Fruit fly (Drosophila melanogaster) whole organism, embryonic: Measurements from ENCODE around the gene CG12768.
A peak's percentile ranks its signal among the peaks of the same experiment; 100 is the strongest.

Experiments used
- Aef1 ChIP-seq: fragments of 200-800 bp; sonication (Bioruptor generic); IDR thresholded peaks from 3 replicates; pipeline ENCODE4 v1.3.6; 2022; ENCODE audit warnings: missing biosample characterization, missing genetic modification characterization
- Atf-2 ChIP-seq: fragments of 200-800 bp; sonication (Bioruptor generic); optimal IDR thresholded peaks from 2 replicates; lab custom pipeline; 2016; ENCODE audit warnings: missing biosample characterization, missing genetic modification characterization
- CG10267 ChIP-seq: fragments of 200-800 bp; sonication (Bioruptor generic); optimal IDR thresholded peaks from 2 replicates; lab custom pipeline; 2018; ENCODE audit warnings: missing biosample characterization, mild to moderate bottlenecking, missing genetic modification characterization, moderate library complexity
- CG10321 ChIP-seq: fragments of 200-800 bp; sonication (Bioruptor generic); IDR thresholded peaks from 2 replicates; pipeline ENCODE4 v1.3.6; 2022; ENCODE audit warnings: missing biosample characterization, missing genetic modification characterization
- CG10565 ChIP-seq: fragments of 200-800 bp; sonication (Bioruptor generic); optimal IDR thresholded peaks from 3 replicates; lab custom pipeline; 2016; ENCODE audit warnings: missing biosample characterization, mild to moderate bottlenecking, missing genetic modification characterization
- CG10654 ChIP-seq: fragments of 200-800 bp; sonication (Bioruptor generic); optimal IDR thresholded peaks from 2 replicates; lab custom pipeline; 2016; ENCODE audit warnings: missing biosample characterization, missing genetic modification characterization
- CG12942 ChIP-seq: fragments of 200-800 bp; sonication (Bioruptor generic); optimal IDR thresholded peaks from 3 replicates; lab custom pipeline; 2016; ENCODE audit warnings: missing biosample characterization, missing genetic modification characterization
- CG13424 ChIP-seq: fragments of 200-800 bp; sonication (Bioruptor generic); optimal IDR thresholded peaks from 2 replicates; lab custom pipeline; 2019; ENCODE audit warnings: missing biosample characterization, mild to moderate bottlenecking, missing genetic modification characterization, moderate library complexity
- CG14710 ChIP-seq: fragments of 200-800 bp; sonication (Bioruptor generic); optimal IDR thresholded peaks from 3 replicates; lab custom pipeline; 2019; ENCODE audit warnings: missing biosample characterization, mild to moderate bottlenecking, missing genetic modification characterization, moderate library complexity
- CG15269 ChIP-seq: fragments of 200-800 bp; sonication (Bioruptor generic); optimal IDR thresholded peaks from 2 replicates; lab custom pipeline; 2018; ENCODE audit warnings: missing biosample characterization, mild to moderate bottlenecking, missing genetic modification characterization, moderate library complexity
- CG17186 ChIP-seq: fragments of 200-800 bp; sonication (Bioruptor generic); optimal IDR thresholded peaks from 3 replicates; lab custom pipeline; 2017; ENCODE audit warnings: missing biosample characterization, missing genetic modification reagents, missing genetic modification characterization
- CG17328 ChIP-seq: fragments of 200-800 bp; sonication (Bioruptor generic); IDR thresholded peaks from 2 replicates; pipeline ENCODE4 v1.3.6; 2022; ENCODE audit warnings: missing biosample characterization, missing genetic modification characterization
- CG2712 ChIP-seq: fragments of 200-800 bp; optimal IDR thresholded peaks from 3 replicates; lab custom pipeline; 2019; ENCODE audit warnings: missing biosample characterization, mild to moderate bottlenecking, missing genetic modification characterization, moderate library complexity
- CG2875 ChIP-seq: fragments of 200-800 bp; sonication (Bioruptor generic); optimal IDR thresholded peaks from 2 replicates; lab custom pipeline; 2017; ENCODE audit warnings: missing biosample characterization, mild to moderate bottlenecking, missing genetic modification characterization, missing genetic modification reagents
- CG3065 ChIP-seq: fragments of 200-800 bp; sonication (Bioruptor generic); optimal IDR thresholded peaks from 2 replicates; lab custom pipeline; 2016; ENCODE audit warnings: missing biosample characterization, missing genetic modification characterization
- CG3726 ChIP-seq: fragments of 200-800 bp; sonication (Bioruptor generic); IDR thresholded peaks from 3 replicates; pipeline ENCODE4, ENCODE4 v1.3.6; 2022; ENCODE audit warnings: missing biosample characterization, missing genetic modification characterization
- CG4360 ChIP-seq: fragments of 200-800 bp; sonication (Bioruptor generic); IDR thresholded peaks from 2 replicates; pipeline ENCODE4 v1.3.6; 2022; ENCODE audit warnings: missing biosample characterization, missing genetic modification characterization
- CG4404 ChIP-seq: fragments of 200-800 bp; sonication (Bioruptor generic); IDR thresholded peaks from 2 replicates; pipeline ENCODE4 v1.3.6; 2022; ENCODE audit warnings: missing biosample characterization, missing genetic modification characterization
- CG5953 ChIP-seq: fragments of 200-800 bp; sonication (Bioruptor generic); IDR thresholded peaks from 2 replicates; pipeline ENCODE4 v1.3.6; 2022; ENCODE audit warnings: missing biosample characterization, missing genetic modification characterization
- CG7556 ChIP-seq: fragments of 200-800 bp; sonication (Bioruptor generic); optimal IDR thresholded peaks from 2 replicates; lab custom pipeline; 2017; ENCODE audit warnings: missing biosample characterization, mild to moderate bottlenecking, missing genetic modification characterization
- CG7928 ChIP-seq: fragments of 200-800 bp; sonication (Bioruptor generic); optimal IDR thresholded peaks from 2 replicates; lab custom pipeline; 2017; ENCODE audit warnings: missing biosample characterization, mild to moderate bottlenecking, missing genetic modification characterization
- CG7963 ChIP-seq: fragments of 200-800 bp; sonication (Bioruptor generic); IDR thresholded peaks from 3 replicates; pipeline ENCODE4 v1.3.6; 2022; ENCODE audit warnings: missing biosample characterization, missing genetic modification characterization; ENCODE audit not compliant: partially characterized antibody
- CG8944 ChIP-seq: fragments of 200-800 bp; sonication (Bioruptor generic); optimal IDR thresholded peaks from 3 replicates; lab custom pipeline; 2016; ENCODE audit warnings: missing biosample characterization, missing genetic modification characterization
- Doc3 ChIP-seq: fragments of 200-800 bp; sonication (Bioruptor generic); IDR thresholded peaks from 3 replicates; pipeline ENCODE4 v1.3.6; 2022; ENCODE audit warnings: missing biosample characterization, missing genetic modification characterization; ENCODE audit not compliant: partially characterized antibody
- Dref ChIP-seq: fragments of 200-800 bp; sonication (Bioruptor generic); IDR thresholded peaks from 2 replicates; pipeline ENCODE4 v1.3.6; 2022; ENCODE audit warnings: missing biosample characterization, missing genetic modification characterization
- ERR ChIP-seq: fragments of 200-800 bp; sonication (Bioruptor generic); optimal IDR thresholded peaks from 2 replicates; lab custom pipeline; 2016; ENCODE audit warnings: missing biosample characterization, missing genetic modification characterization
- HHEX ChIP-seq: fragments of 200-800 bp; sonication (Bioruptor generic); optimal IDR thresholded peaks from 3 replicates; lab custom pipeline; 2017; ENCODE audit warnings: missing biosample characterization, mild to moderate bottlenecking, missing genetic modification characterization, missing genetic modification reagents
- HLH3B ChIP-seq: fragments of 200-800 bp; sonication (Bioruptor generic); IDR thresholded peaks from 2 replicates; pipeline ENCODE4 v1.3.6; 2022; ENCODE audit warnings: missing biosample characterization, missing genetic modification characterization
- Hr3 ChIP-seq: fragments of 200-800 bp; sonication (Bioruptor generic); optimal IDR thresholded peaks from 3 replicates; lab custom pipeline; 2016; ENCODE audit warnings: missing biosample characterization, missing genetic modification characterization
- Meics ChIP-seq: fragments of 200-800 bp; sonication (Bioruptor generic); optimal IDR thresholded peaks from 2 replicates; lab custom pipeline; 2017; ENCODE audit warnings: missing biosample characterization, mild to moderate bottlenecking, missing genetic modification characterization
- Myb ChIP-seq: fragments of 200-800 bp; sonication (Bioruptor generic); optimal IDR thresholded peaks from 2 replicates; lab custom pipeline; 2016; ENCODE audit warnings: missing biosample characterization, missing genetic modification characterization
- NC2α ChIP-seq: fragments of 200-800 bp; sonication (Bioruptor generic); optimal IDR thresholded peaks from 2 replicates; lab custom pipeline; 2016; ENCODE audit warnings: missing biosample characterization, missing genetic modification characterization
- Nf-YB ChIP-seq: fragments of 200-800 bp; sonication (Bioruptor generic); optimal IDR thresholded peaks from 3 replicates; lab custom pipeline; 2019; ENCODE audit warnings: missing biosample characterization, mild to moderate bottlenecking, missing genetic modification characterization, moderate library complexity
- Stat92E ChIP-seq, 3 experiments: fragments of >200 bp in 2 of 3; fragments of 200-800 bp in 1 of 3; sonication (Bioruptor generic) in 1 of 3; optimal IDR thresholded peaks; 2 replicates each; lab custom pipeline; 2017 to 2019; ENCODE audit warnings: missing biosample characterization in 3 of 3, missing genetic modification characterization in 3 of 3, mild to moderate bottlenecking in 1 of 3, moderate library complexity in 1 of 3
- Usf ChIP-seq: fragments of 200-800 bp; sonication (Bioruptor generic); optimal IDR thresholded peaks from 2 replicates; lab custom pipeline; 2017; ENCODE audit warnings: missing genotype, missing biosample characterization, missing genetic modification characterization
- Xbp1 ChIP-seq: fragments of 200-800 bp; sonication (Bioruptor generic); optimal IDR thresholded peaks from 3 replicates; lab custom pipeline; 2016; ENCODE audit warnings: missing biosample characterization, mild to moderate bottlenecking, missing genetic modification characterization
- YL-1 ChIP-seq: fragments of 200-800 bp; sonication (Bioruptor generic); optimal IDR thresholded peaks from 3 replicates; lab custom pipeline; 2017; ENCODE audit warnings: missing biosample characterization, mild to moderate bottlenecking, missing genetic modification characterization
- abd-A ChIP-seq: fragments of 200-800 bp; sonication (Bioruptor generic); optimal IDR thresholded peaks from 3 replicates; lab custom pipeline; 2019; ENCODE audit warnings: missing biosample characterization, mild to moderate bottlenecking, missing genetic modification characterization, moderate library complexity
- ac ChIP-seq: fragments of 200-800 bp; sonication (Bioruptor generic); optimal IDR thresholded peaks from 3 replicates; lab custom pipeline; 2017; ENCODE audit warnings: missing biosample characterization, mild to moderate bottlenecking, missing genetic modification characterization
- ash1 ChIP-seq: fragments of 200-800 bp; sonication (Bioruptor generic); optimal IDR thresholded peaks from 2 replicates; lab custom pipeline; 2018; ENCODE audit warnings: missing biosample characterization, mild to moderate bottlenecking, missing genetic modification characterization
- bbx ChIP-seq: fragments of 200-800 bp; sonication (Bioruptor generic); IDR thresholded peaks from 2 replicates; pipeline ENCODE4 v1.3.6; 2022; ENCODE audit warnings: missing biosample characterization, missing genetic modification characterization; ENCODE audit not compliant: partially characterized antibody
- cg ChIP-seq: fragments of 200-800 bp; sonication (Bioruptor generic); optimal IDR thresholded peaks from 3 replicates; lab custom pipeline; 2019; ENCODE audit warnings: missing biosample characterization, mild to moderate bottlenecking, missing genetic modification characterization, moderate library complexity
- crp ChIP-seq, 2 experiments: fragments of 200-800 bp; sonication (Bioruptor generic); optimal IDR thresholded peaks; 2 replicates in 1 of 2; 3 replicates in 1 of 2; lab custom pipeline; 2017; ENCODE audit warnings: missing biosample characterization in 2 of 2, missing genetic modification characterization in 2 of 2, mild to moderate bottlenecking in 1 of 2, moderate library complexity in 1 of 2
- ftz-f1 ChIP-seq: fragments of 200-800 bp; sonication (Bioruptor generic); optimal IDR thresholded peaks from 2 replicates; lab custom pipeline; 2016; ENCODE audit warnings: missing biosample characterization, missing genetic modification characterization
- gem ChIP-seq: fragments of 200-800 bp; sonication (Bioruptor generic); optimal IDR thresholded peaks from 2 replicates; lab custom pipeline; 2019; ENCODE audit warnings: missing biosample characterization, mild to moderate bottlenecking, missing genetic modification characterization, moderate library complexity
- h ChIP-seq: fragments of >200 bp; optimal IDR thresholded peaks from 2 replicates; lab custom pipeline; 2017
- nerfin-2 ChIP-seq: fragments of 200-800 bp; sonication (Bioruptor generic); IDR thresholded peaks from 2 replicates; pipeline ENCODE4 v1.3.6; 2022; ENCODE audit warnings: missing biosample characterization, missing genetic modification characterization; ENCODE audit not compliant: partially characterized antibody
- pros ChIP-seq: fragments of 200-800 bp; sonication (Bioruptor generic); optimal IDR thresholded peaks from 3 replicates; lab custom pipeline; 2019; ENCODE audit warnings: missing biosample characterization, mild to moderate bottlenecking, missing genetic modification characterization, moderate library complexity
- pzg ChIP-seq: fragments of 200-800 bp; sonication (Bioruptor generic); optimal IDR thresholded peaks from 3 replicates; lab custom pipeline; 2018; ENCODE audit warnings: missing biosample characterization, mild to moderate bottlenecking, missing genetic modification characterization, moderate library complexity
- run ChIP-seq: fragments of 200-800 bp; sonication (Bioruptor generic); optimal IDR thresholded peaks from 3 replicates; lab custom pipeline; 2018; ENCODE audit warnings: missing biosample characterization, mild to moderate bottlenecking, missing genetic modification characterization
- tna ChIP-seq: fragments of 200-800 bp; sonication (Bioruptor generic); IDR thresholded peaks from 2 replicates; pipeline ENCODE4 v1.3.6; 2022; ENCODE audit warnings: missing biosample characterization, missing genetic modification characterization; ENCODE audit not compliant: partially characterized antibody
- wor ChIP-seq: fragments of 200-800 bp; sonication (Bioruptor generic); IDR thresholded peaks from 2 replicates; pipeline ENCODE4 v1.3.6; 2022; ENCODE audit warnings: missing biosample characterization, missing genetic modification characterization

The CG12768 gene

DNA sequence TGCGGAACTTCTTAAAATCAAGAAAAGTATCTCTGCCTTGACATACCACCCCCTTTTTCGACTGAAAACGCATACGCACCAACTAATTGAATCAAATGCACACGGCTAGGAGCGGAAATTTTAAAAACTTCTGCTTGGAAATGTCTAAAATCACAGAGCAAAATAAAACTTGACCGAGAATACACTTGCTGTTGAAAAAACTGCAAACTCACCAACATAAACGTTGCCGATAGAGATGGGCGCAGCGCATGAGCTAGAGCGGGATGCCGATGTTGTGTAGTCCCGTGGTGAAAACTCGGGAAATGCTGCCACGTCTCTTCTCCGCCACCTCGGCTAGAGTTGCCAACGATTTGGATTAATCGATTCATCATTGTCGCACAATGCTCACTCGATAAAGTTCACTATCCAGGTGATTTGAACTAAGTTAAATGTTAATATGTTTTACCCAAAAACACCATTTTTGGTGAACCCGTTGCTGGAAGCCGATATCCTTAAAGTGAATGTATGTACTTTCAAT lies 38.4 kb upstream of the CG12768 start, which contains the start of the genes CG11109 and Arf1 (continued):
- TF ChIP-seq Hr3 (GFP tag; lab: Kevin White, UChicago), result no peak
- TF ChIP-seq Atf-2 (GFP tag; lab: Kevin White, UChicago), result no peak
- TF ChIP-seq Doc3, result peak; percentile 33
- no peak for TF ChIP-seq gem (tag; lab: Kevin White, UChicago)
- TF ChIP-seq CG17186, result peak; percentile 32
- no peak for TF ChIP-seq h (lab: Kevin White, UChicago)
- peak in 1 of 3 experiments; percentile 15 for TF ChIP-seq Stat92E (GFP tag; optimal IDR thresholded peaks at IDR 0.05; lab: Kevin White, UChicago)
- TF ChIP-seq CG15269 (tag; lab: Kevin White, UChicago), result no peak
- TF ChIP-seq Myb, result peak; percentile 44
- no peak for TF ChIP-seq pros
- TF ChIP-seq Dref (GFP tag; lab: Robert Waterston, UW), result peak; percentile 87
- TF ChIP-seq HHEX (GFP tag; lab: Kevin White, UChicago), result no peak
- peak; percentile 94 for TF ChIP-seq YL-1 (GFP tag; lab: Kevin White, UChicago)
- TF ChIP-seq CG7928 (GFP tag; lab: Kevin White, UChicago), result no peak
- no peak for TF ChIP-seq CG13424 (tag; lab: Kevin White, UChicago)
- TF ChIP-seq Xbp1 (GFP tag; lab: Kevin White, UChicago), result peak; percentile 50
- TF ChIP-seq CG4404 (GFP tag; lab: Robert Waterston, UW), result no peak
- peak; percentile 6 for TF ChIP-seq CG10267 (tag; lab: Kevin White, UChicago)
- no peak for TF ChIP-seq CG17328 (GFP tag; lab: Robert Waterston, UW)
- TF ChIP-seq CG10565 (GFP tag; lab: Kevin White, UChicago), result no peak
- no peak for TF ChIP-seq CG3726 (GFP tag; lab: Robert Waterston, UW)
- no peak for TF ChIP-seq ERR (GFP tag; lab: Kevin White, UChicago)
- TF ChIP-seq Nf-YB (GFP tag; lab: Kevin White, UChicago), result no peak
- TF ChIP-seq CG4360 (GFP tag; lab: Robert Waterston, UW), result no peak
- peak; percentile 44 for TF ChIP-seq tna (GFP tag; lab: Robert Waterston, UW)
- TF ChIP-seq CG10321 (GFP tag; lab: Robert Waterston, UW), result peak; percentile 93
- TF ChIP-seq nerfin-2, result peak; percentile 56; the same call in 1 of the 2 replicates
- peak; percentile 82 for TF ChIP-seq bbx
- no peak for TF ChIP-seq abd-A (tag; lab: Kevin White, UChicago)
- no peak for TF ChIP-seq CG2875 (GFP tag; lab: Kevin White, UChicago)
- no peak for TF ChIP-seq run (tag; lab: Kevin White, UChicago)
- no peak for TF ChIP-seq CG5953 (GFP tag; lab: Robert Waterston, UW)
- TF ChIP-seq CG14710, result peak; percentile 64
- TF ChIP-seq Meics (GFP tag; lab: Kevin White, UChicago), result no peak
- TF ChIP-seq CG7963 (GFP tag; lab: Robert Waterston, UW), result peak; percentile 72
- no peak for TF ChIP-seq Aef1 (GFP tag; lab: Robert Waterston, UW)
- TF ChIP-seq cg (GFP tag; lab: Kevin White, UChicago), result peak; percentile 64
- TF ChIP-seq wor (GFP tag; lab: Robert Waterston, UW), result no peak
- no peak for TF ChIP-seq HLH3B (GFP tag; lab: Robert Waterston, UW)
- no peak for TF ChIP-seq CG3065

DNA sequence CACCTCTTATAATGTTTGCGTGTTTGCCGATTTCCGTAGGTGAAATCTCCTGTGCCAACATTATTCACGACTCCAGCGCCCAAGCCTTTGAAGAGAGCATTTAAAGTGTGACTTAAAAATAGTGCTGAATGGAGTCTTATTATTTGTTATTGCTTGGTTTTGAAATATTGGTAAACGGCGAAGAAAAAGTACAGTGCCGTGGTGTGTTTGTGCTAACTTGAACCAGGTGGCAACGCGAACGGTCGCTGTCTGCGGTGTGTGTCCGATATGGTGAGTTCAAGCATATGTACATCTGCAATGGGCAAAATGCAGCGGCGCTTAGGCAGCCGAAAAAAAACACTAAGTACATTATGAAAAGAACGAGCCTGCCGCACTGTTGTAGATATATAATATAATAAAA lies 32.4 kb upstream of the CG12768 start:
- TF ChIP-seq crp (GFP tag; optimal IDR thresholded peaks at IDR 0.05; lab: Kevin White, UChicago), result no peak
- no peak for TF ChIP-seq Usf (GFP tag; lab: Kevin White, UChicago)
- no peak for TF ChIP-seq ash1
- no peak for TF ChIP-seq CG7556 (GFP tag; lab: Kevin White, UChicago)
- TF ChIP-seq pzg (GFP tag; lab: Kevin White, UChicago), result peak; percentile 43
- TF ChIP-seq CG2712 (tag; lab: Kevin White, UChicago), result no peak
- TF ChIP-seq CG8944 (GFP tag; lab: Kevin White, UChicago), result no peak
- no peak for TF ChIP-seq ac (GFP tag; lab: Kevin White, UChicago)
- TF ChIP-seq CG12942, result no peak
- no peak for TF ChIP-seq ftz-f1 (GFP tag; lab: Kevin White, UChicago)
- TF ChIP-seq CG10654, result no peak
- no peak for TF ChIP-seq NC2α (GFP tag; lab: Kevin White, UChicago)
